Fruit fly (Drosophila melanogaster): ENCODE measurements around the gene Or71a.
A peak's percentile ranks its signal among the peaks of the same experiment; 100 is the strongest.

Gene Or71a

DNA sequence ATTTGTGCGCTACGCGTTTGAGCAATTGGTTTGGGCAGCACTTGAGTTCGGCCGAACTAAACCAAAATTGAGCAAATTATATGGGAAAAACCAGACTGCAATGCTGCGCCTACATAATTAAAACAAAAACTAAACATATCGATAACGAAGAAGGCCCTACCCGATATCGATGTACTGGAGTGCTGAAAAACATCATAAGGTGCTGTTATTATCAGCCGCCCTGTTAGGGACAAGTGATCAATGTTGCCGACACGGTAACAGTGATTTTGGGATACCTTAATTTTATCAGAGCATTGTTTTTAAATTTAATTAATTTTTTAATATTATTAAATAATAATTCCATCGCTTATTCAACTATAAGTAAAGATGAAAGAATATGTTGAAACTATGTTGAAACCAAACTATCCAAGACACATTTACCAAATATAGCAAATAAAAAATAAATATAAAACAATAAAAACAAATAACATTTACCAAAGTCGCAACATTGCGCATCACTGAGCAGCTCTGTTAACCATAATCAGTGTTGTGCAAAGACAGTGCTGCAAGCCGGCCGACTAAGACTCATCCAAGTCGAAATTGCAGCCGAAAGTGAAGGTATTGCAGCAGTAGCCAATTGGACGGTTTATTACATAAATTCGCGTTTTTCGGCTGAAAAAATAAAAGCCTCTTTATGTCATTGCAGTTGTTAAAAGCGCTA is 16.5 kb upstream of the Or71a start, which contains the start of the genes sstn, Plp and GlyRS (continued):
- TF ChIP-seq CG2678 (tag; optimal IDR thresholded peaks at IDR 0.05) (peak; percentile 61), CG6791 (GFP tag; IDR thresholded peaks at IDR 0.05; ENCODE audit: partially characterized antibody) (peak; percentile 58; the same call in 1 of the 3 replicates), chinmo (GFP tag; IDR thresholded peaks at IDR 0.05; ENCODE audit: partially characterized antibody) (peak; percentile 83; the same call in 1 of the 4 replicates), inv (GFP tag; IDR thresholded peaks at IDR 0.05; ENCODE audit: partially characterized antibody) (peak; percentile 49), CG9437 (GFP tag; optimal IDR thresholded peaks at IDR 0.05) (no peak), CG10267 (tag; optimal IDR thresholded peaks at IDR 0.05) (peak; percentile 99), ham (GFP tag; IDR thresholded peaks at IDR 0.05) (no peak), D19A (tag; optimal IDR thresholded peaks at IDR 0.05) (peak; percentile 33), CG14965 (GFP tag; optimal IDR thresholded peaks at IDR 0.05; ENCODE audit: borderline replicate concordance) (no peak), sob (GFP tag; IDR thresholded peaks at IDR 0.05) (no peak), CG16813 (GFP tag; IDR thresholded peaks at IDR 0.05; ENCODE audit: partially characterized antibody) (no peak), insv (GFP tag; optimal IDR thresholded peaks at IDR 0.05) (peak in 1 of 2 experiments; percentile 8), Trl (optimal IDR thresholded peaks at IDR 0.05) (peak in 1 of 2 experiments; percentile 12), Trl (GFP tag; optimal IDR thresholded peaks at IDR 0.05) (no peak), Stat92E (GFP tag; optimal IDR thresholded peaks at IDR 0.05) (no peak), CG2120 (GFP tag; optimal IDR thresholded peaks at IDR 0.05) (peak; percentile 22), row (GFP tag; IDR thresholded peaks at IDR 0.05) (peak; percentile 83), lmd (GFP tag; IDR thresholded peaks at IDR 0.05) (no peak), PHDP (tag; optimal IDR thresholded peaks at IDR 0.05) (peak; percentile 10), Meics (GFP tag; optimal IDR thresholded peaks at IDR 0.05) (peak; percentile 46), CG15601 (tag; optimal IDR thresholded peaks at IDR 0.05) (peak; percentile 33), Ssrp (tag; optimal IDR thresholded peaks at IDR 0.05) (peak; percentile 12), caup (GFP tag; optimal IDR thresholded peaks at IDR 0.05; ENCODE audit: severe bottlenecking) (no peak), az2 (GFP tag; optimal IDR thresholded peaks at IDR 0.05) (peak; percentile 20), Jarid2 (GFP tag; optimal IDR thresholded peaks at IDR 0.05) (peak; percentile 61), ssp (GFP tag; IDR thresholded peaks at IDR 0.05) (no peak), Asciz (GFP tag; optimal IDR thresholded peaks at IDR 0.05) (peak; percentile 23), CG17802 (tag; optimal IDR thresholded peaks at IDR 0.05) (no peak), CG11723 (GFP tag; optimal IDR thresholded peaks at IDR 0.05) (peak; percentile 33), CG9876 (GFP tag; optimal IDR thresholded peaks at IDR 0.05) (no peak), CG12104 (GFP tag; optimal IDR thresholded peaks at IDR 0.05) (peak; percentile 39), dmrt99B (tag; optimal IDR thresholded peaks at IDR 0.05) (peak; percentile 23), Oli (tag; optimal IDR thresholded peaks at IDR 0.05) (peak; percentile 35), CG5180 (GFP tag; optimal IDR thresholded peaks at IDR 0.05) (peak; percentile 27), CG10462 (GFP tag; optimal IDR thresholded peaks at IDR 0.05) (no peak), CG31224 (GFP tag; IDR thresholded peaks at IDR 0.05) (no peak), CG15073 (GFP tag; optimal IDR thresholded peaks at IDR 0.05) (no peak), Elba2 (GFP tag; optimal IDR thresholded peaks at IDR 0.05) (peak; percentile 92), tll (GFP tag; optimal IDR thresholded peaks at IDR 0.05) (peak in 1 of 2 experiments; percentile 13), CG32772 (GFP tag; IDR thresholded peaks at IDR 0.05) (no peak), CG34422 (GFP tag; IDR thresholded peaks at IDR 0.05) (peak; percentile 41; the same call in 1 of the 3 replicates), CG18619 (GFP tag; optimal IDR thresholded peaks at IDR 0.05) (peak; percentile 57), Nf-YA (GFP tag; IDR thresholded peaks at IDR 0.05) (no peak), esg (GFP tag; conservative IDR thresholded peaks at IDR 0.05) (no peak), CG12942 (GFP tag; optimal IDR thresholded peaks at IDR 0.05) (no peak), CG14710 (tag; optimal IDR thresholded peaks at IDR 0.05) (peak; percentile 68), CG15514 (GFP tag; optimal IDR thresholded peaks at IDR 0.05) (peak; percentile 40), Sry-β (GFP tag; optimal IDR thresholded peaks at IDR 0.05) (peak; percentile 95)
